Worm (Caenorhabditis elegans) whole organism, late embryonic: ENCODE data around the gene Y38E10A.2.
A peak's percentile ranks its signal among the peaks of the same experiment; 100 is the strongest.

Experiments used
- C08G9.2 ChIP-seq: sonication (generic microtip); optimal IDR thresholded peaks from 2 replicates; lab custom pipeline; 2016; ENCODE audit warnings: mild to moderate bottlenecking, missing genetic modification characterization, moderate library complexity, missing compliant biosample characterization
- C38D4.7 ChIP-seq: fragments of 200-800 bp; sonication (Bioruptor generic); optimal IDR thresholded peaks from 2 replicates; lab custom pipeline; 2018; ENCODE audit warnings: mild to moderate bottlenecking, missing genetic modification characterization, moderate library complexity, missing compliant biosample characterization
- K02D7.2 ChIP-seq: sonication (generic microtip); optimal IDR thresholded peaks from 2 replicates; lab custom pipeline; 2017; ENCODE audit warnings: mild to moderate bottlenecking, missing genetic modification characterization, missing compliant biosample characterization
- K09A11.1 ChIP-seq: sonication (generic microtip); optimal IDR thresholded peaks from 2 replicates; lab custom pipeline; 2017; ENCODE audit warnings: antibody characterized with exemption, mild to moderate bottlenecking, missing genetic modification characterization, missing compliant biosample characterization; ENCODE audit not compliant: insufficient read depth
- ama-1 ChIP-seq: fragments of 150-350 bp; optimal IDR thresholded peaks from 2 replicates; lab custom pipeline; 2014
- ceh-18 ChIP-seq: sonication (generic microtip); optimal IDR thresholded peaks from 2 replicates; lab custom pipeline; 2016; ENCODE audit warnings: missing genetic modification characterization, missing compliant biosample characterization
- ceh-19 ChIP-seq: fragments of 200-800 bp; sonication (Bioruptor generic); optimal IDR thresholded peaks from 2 replicates; lab custom pipeline; 2018; ENCODE audit warnings: mild to moderate bottlenecking, missing genetic modification characterization, missing compliant biosample characterization
- ceh-24 ChIP-seq: sonication (generic microtip); optimal IDR thresholded peaks from 2 replicates; lab custom pipeline; 2016; ENCODE audit warnings: mild to moderate bottlenecking, missing genetic modification characterization, missing compliant biosample characterization
- ceh-30 ChIP-seq: fragments of 150-350 bp; optimal IDR thresholded peaks from 2 replicates; lab custom pipeline; 2014; ENCODE audit warnings: missing biosample characterization, missing genetic modification characterization
- ceh-31 ChIP-seq: sonication (generic microtip); optimal IDR thresholded peaks from 2 replicates; lab custom pipeline; 2016; ENCODE audit warnings: missing genetic modification characterization, missing compliant biosample characterization
- ceh-34 ChIP-seq: sonication (generic microtip); optimal IDR thresholded peaks from 2 replicates; lab custom pipeline; 2016; ENCODE audit warnings: mild to moderate bottlenecking, missing genetic modification characterization, missing compliant biosample characterization
- ceh-48 ChIP-seq: sonication (generic microtip); optimal IDR thresholded peaks from 2 replicates; lab custom pipeline; 2016; ENCODE audit warnings: missing genetic modification characterization, inconsistent platforms, missing compliant biosample characterization
- ceh-9 ChIP-seq: sonication (generic microtip); optimal IDR thresholded peaks from 2 replicates; lab custom pipeline; 2016; ENCODE audit warnings: mild to moderate bottlenecking, missing genetic modification characterization, inconsistent platforms, missing compliant biosample characterization
- che-1 ChIP-seq: sonication (generic microtip); optimal IDR thresholded peaks from 2 replicates; lab custom pipeline; 2016; ENCODE audit warnings: mild to moderate bottlenecking, missing genetic modification characterization, missing compliant biosample characterization
- fax-1 ChIP-seq: sonication (generic microtip); optimal IDR thresholded peaks from 2 replicates; lab custom pipeline; 2016; ENCODE audit warnings: missing genotype, missing genetic modification characterization, missing compliant biosample characterization
- fkh-10 ChIP-seq: fragments of 150-350 bp; optimal IDR thresholded peaks from 2 replicates; lab custom pipeline; 2014; ENCODE audit warnings: missing biosample characterization, missing genetic modification reagents, missing genetic modification characterization
- gmeb-2 ChIP-seq: sonication (generic microtip); optimal IDR thresholded peaks from 2 replicates; lab custom pipeline; 2016; ENCODE audit warnings: missing genetic modification characterization, inconsistent platforms, missing compliant biosample characterization
- lim-6 ChIP-seq: sonication (generic microtip); optimal IDR thresholded peaks from 2 replicates; lab custom pipeline; 2016; ENCODE audit warnings: missing genetic modification characterization, missing compliant biosample characterization
- lin-11 ChIP-seq: fragments of 200-800 bp; sonication (Bioruptor generic); optimal IDR thresholded peaks from 2 replicates; lab custom pipeline; 2018; ENCODE audit warnings: mild to moderate bottlenecking, missing genetic modification characterization, missing compliant biosample characterization
- madf-2 ChIP-seq: sonication (generic microtip); optimal IDR thresholded peaks from 2 replicates; lab custom pipeline; 2017; ENCODE audit warnings: missing genetic modification characterization, missing compliant biosample characterization
- nfya-1 ChIP-seq: sonication (generic microtip); optimal IDR thresholded peaks from 2 replicates; lab custom pipeline; 2017; ENCODE audit warnings: missing genetic modification characterization, mild to moderate bottlenecking, missing compliant biosample characterization, antibody characterized with exemption, moderate library complexity
- pag-3 ChIP-seq: sonication (generic microtip); optimal IDR thresholded peaks from 2 replicates; lab custom pipeline; 2016; ENCODE audit warnings: missing compliant biosample characterization, missing genetic modification characterization, borderline replicate concordance
- pha-2 ChIP-seq: sonication (generic microtip); optimal IDR thresholded peaks from 2 replicates; lab custom pipeline; 2017; ENCODE audit warnings: mild to moderate bottlenecking, missing genetic modification characterization, missing compliant biosample characterization
- pha-4 ChIP-seq: fragments of 150-350 bp; optimal IDR thresholded peaks from 2 replicates; lab custom pipeline; 2018; ENCODE audit warnings: missing biosample characterization, missing genetic modification reagents, missing genetic modification characterization
- sdc-2 ChIP-seq: sonication (generic microtip); optimal IDR thresholded peaks from 2 replicates; lab custom pipeline; 2016; ENCODE audit warnings: missing genotype, missing genetic modification characterization, missing compliant biosample characterization
- sox-2 ChIP-seq: fragments of 200-800 bp; sonication (Bioruptor generic); IDR thresholded peaks from 2 replicates; pipeline ENCODE4 v1.3.6; 2022; ENCODE audit warnings: missing genetic modification reagents, missing genetic modification characterization, missing compliant biosample characterization
- tbx-2 ChIP-seq: sonication (generic microtip); optimal IDR thresholded peaks from 2 replicates; lab custom pipeline; 2016; ENCODE audit warnings: missing genetic modification characterization, missing compliant biosample characterization
- tbx-7 ChIP-seq: sonication (generic microtip); optimal IDR thresholded peaks from 2 replicates; lab custom pipeline; 2016; ENCODE audit warnings: missing genotype, missing genetic modification characterization, missing compliant biosample characterization
- ttx-3 ChIP-seq: sonication (generic microtip); optimal IDR thresholded peaks from 2 replicates; lab custom pipeline; 2016; ENCODE audit warnings: missing genetic modification reagents, missing genetic modification characterization, missing compliant biosample characterization
- ztf-16 ChIP-seq: sonication (generic microtip); optimal IDR thresholded peaks from 2 replicates; lab custom pipeline; 2017; ENCODE audit warnings: missing genetic modification characterization, missing compliant biosample characterization

Y38E10A.2 gene

DNA sequence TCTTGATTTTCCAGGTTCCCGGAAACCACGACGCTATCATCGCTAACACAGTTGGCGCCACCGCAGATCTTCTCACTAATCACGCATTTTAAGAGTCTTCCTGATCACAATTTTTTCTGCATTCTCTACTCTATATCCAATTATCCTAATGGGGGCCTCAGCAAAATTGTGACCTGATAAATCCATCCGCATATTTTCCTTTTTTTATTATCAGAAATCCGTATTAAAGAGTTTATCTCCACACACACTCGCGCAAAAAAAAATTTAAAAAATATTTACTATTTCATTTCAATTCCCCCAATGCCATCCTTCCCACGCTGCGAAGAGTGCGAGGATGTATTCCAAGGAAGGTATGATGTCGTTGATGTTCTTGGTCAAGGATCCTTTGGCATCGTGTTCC is 33.5 kb upstream of the Y38E10A.2 start, which contains the start of gene Y38E10A.8:
Y38E10A.8 (plus strand) TSS at position 301 of the 400 bp plus-strand sequence.
- TF ChIP-seq pag-3 (tag; lab: Kevin White, UChicago) = no peak

DNA sequence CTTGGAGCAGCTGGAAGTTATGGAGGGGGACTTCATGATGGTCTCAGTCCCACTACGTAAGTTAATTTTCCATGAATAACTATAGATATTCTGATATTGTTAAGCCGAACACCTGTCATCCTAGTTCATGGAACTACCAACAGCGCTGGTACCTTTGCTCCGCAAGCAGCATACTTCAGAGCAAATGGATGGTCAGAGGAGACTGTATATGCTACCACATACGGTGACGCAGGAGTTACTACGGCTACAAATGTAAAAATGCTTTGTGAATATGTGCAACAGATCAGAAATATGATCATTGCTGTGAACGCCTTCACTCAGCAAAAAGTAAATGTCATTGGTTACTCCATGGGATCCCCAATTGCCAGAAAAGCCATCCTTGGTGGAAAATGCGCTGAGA is 32.7 kb upstream of the Y38E10A.2 start:
- no peak for TF ChIP-seq ceh-30 (tag; lab: Kevin White, UChicago)
- no peak for TF ChIP-seq C08G9.2
- no peak for TF ChIP-seq lim-6 (tag; lab: Kevin White, UChicago)
- TF ChIP-seq fkh-10 (GFP tag; lab: Kevin White, UChicago) = no peak
- TF ChIP-seq fax-1 (tag; lab: Kevin White, UChicago) = no peak
- no peak for TF ChIP-seq K02D7.2 (tag; lab: Kevin White, UChicago)
- TF ChIP-seq madf-2 = no peak
- TF ChIP-seq che-1 = no peak
- TF ChIP-seq, all 69 proteins: peak for 0

DNA sequence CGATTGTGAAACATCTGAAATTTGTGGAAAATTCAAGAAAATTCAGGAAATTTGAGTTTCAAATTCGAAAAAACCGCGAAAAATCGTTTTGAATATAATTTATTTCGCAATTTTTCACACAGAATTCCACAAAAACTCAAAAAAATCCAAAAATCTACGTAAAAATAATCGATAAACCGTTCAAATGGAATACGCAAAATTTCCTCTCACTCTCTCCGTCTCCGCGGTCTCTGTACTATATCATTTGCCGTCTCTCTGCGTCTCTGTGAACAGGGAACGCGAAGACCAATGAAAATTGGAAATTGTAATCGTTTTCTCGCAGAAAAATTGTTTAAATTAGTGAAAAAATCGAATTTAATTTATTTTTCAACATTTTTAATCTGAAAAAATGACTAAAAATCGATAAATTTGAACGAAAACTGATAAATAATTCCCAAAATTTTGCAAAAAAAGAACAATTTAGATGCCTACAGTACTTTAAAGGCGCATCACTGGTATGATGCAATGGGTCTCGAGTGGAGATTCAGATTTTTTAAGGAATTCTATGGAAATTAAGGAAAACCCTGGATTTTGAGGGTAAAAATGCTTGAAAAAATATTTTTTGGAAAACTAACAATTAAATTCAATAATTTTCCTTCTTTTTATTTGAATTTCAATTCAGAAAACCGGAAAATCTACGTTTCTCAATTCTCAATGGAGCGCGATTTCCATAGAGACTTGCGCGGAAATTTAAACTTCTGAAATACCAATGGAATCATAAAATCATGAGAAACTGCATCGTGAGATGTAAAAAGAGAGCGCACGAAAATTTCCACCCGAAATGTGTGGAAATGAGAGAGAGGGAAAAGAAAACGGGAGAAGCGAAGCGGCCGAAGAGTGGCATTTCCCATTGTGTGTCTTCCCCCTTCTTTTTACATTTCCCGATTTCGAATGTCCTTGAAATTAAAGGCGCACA is 30.5 kb upstream of the Y38E10A.2 start, which contains the start of the genes ceh-100 and lips-15:
ceh-100 (minus strand) TSS at position 14 of the 955 bp plus-strand sequence.
lips-15 (plus strand) TSS at position 720 of the 955 bp plus-strand sequence.
- TF ChIP-seq ztf-16 (tag; lab: Kevin White, UChicago) (no peak), ama-1 (lab: Kevin White, UChicago) (no peak), fax-1 (tag; lab: Kevin White, UChicago) (no peak), lin-11 (tag; lab: Kevin White, UChicago) (no peak), ceh-34 (tag; lab: Kevin White, UChicago) (peak; percentile 28), nfya-1 (tag; lab: Kevin White, UChicago) (peak; percentile 10), C38D4.7 (GFP tag; lab: Kevin White, UChicago) (no peak), tbx-2 (tag; lab: Kevin White, UChicago) (peak; percentile 34), sdc-2 (tag; lab: Kevin White, UChicago) (no peak), ceh-31 (tag; lab: Kevin White, UChicago) (peak; percentile 68), ceh-48 (tag; lab: Kevin White, UChicago) (peak; percentile 17)
- TF ChIP-seq, all 69 proteins: peak for 5

DNA sequence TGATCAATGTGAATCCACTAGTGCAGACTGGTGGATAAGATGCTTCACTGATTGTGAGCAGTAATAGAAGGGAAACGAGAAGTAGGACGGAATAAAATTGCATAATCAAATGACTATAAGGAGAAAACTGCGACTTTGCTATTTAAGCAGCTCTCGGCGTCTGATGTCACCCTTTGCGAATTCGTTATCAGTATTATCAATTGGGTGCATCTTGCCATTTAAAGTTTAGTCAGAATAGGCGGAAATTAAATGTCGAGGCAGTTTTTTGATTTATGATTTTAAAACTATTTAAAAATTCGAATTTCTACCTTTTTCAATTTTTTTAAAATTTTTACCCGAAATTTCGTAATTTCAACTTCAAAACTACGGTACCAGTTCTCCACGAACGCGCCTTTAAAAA is 7.5 kb upstream of the Y38E10A.2 start, which contains the start of gene clec-4:
clec-4 (minus strand) TSS at position 162 of the 400 bp plus-strand sequence.
- TF ChIP-seq ttx-3 (tag; lab: Kevin White, UChicago) (no peak), sox-2 (GFP tag; lab: Robert Waterston, UW) (no peak), madf-2 (no peak)

DNA sequence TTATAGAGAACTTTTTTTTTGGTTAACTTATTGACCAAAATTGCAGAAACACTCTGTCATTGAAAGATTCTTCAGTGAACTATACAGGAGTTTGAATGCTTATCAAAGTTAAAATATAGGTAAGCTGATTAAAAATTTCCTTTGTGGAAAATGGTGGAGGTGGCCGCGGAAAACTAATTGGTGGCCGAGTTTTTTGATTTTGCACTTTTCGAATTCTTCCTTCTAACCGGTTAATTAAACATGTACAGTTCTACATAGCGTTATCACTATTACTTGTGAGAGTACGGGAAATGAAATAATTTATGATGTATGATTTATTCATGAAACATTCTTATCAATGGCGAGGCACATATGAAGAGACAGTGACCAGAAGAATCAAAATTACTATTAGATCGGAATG is 4.3 kb upstream of the Y38E10A.2 start, which contains the start of gene clec-8:
clec-8 (minus strand) TSS at position 308 of the 400 bp plus-strand sequence.
- TF ChIP-seq ceh-24 (tag; lab: Kevin White, UChicago) (no peak), ceh-19 (GFP tag; lab: Kevin White, UChicago) (no peak), ceh-48 (tag; lab: Kevin White, UChicago) (no peak), lin-11 (tag; lab: Kevin White, UChicago) (no peak), ceh-18 (tag; lab: Kevin White, UChicago) (no peak), pha-2 (no peak), tbx-7 (tag; lab: Kevin White, UChicago) (no peak), fax-1 (tag; lab: Kevin White, UChicago) (no peak), K09A11.1 (tag; lab: Kevin White, UChicago) (no peak), fkh-10 (GFP tag; lab: Kevin White, UChicago) (no peak), pha-4 (no peak), gmeb-2 (no peak), ceh-9 (tag; lab: Kevin White, UChicago) (no peak)
